Worm (Caenorhabditis elegans) whole organism, L1 larva: ENCODE data around the gene nstp-2.
A peak's percentile ranks its signal among the peaks of the same experiment; 100 is the strongest.

Experiments
- C04F5.9 ChIP-seq: sonication (generic microtip); optimal IDR thresholded peaks from 2 replicates; lab custom pipeline; 2016; ENCODE audit warnings: missing genetic modification characterization, missing compliant biosample characterization
- Y116A8C.19 ChIP-seq: sonication (generic microtip); optimal IDR thresholded peaks from 2 replicates; lab custom pipeline; 2016; ENCODE audit warnings: missing compliant biosample characterization, missing genetic modification characterization, borderline replicate concordance
- aha-1 ChIP-seq: fragments of 150-350 bp; optimal IDR thresholded peaks from 2 replicates; lab custom pipeline; 2014; ENCODE audit warnings: missing biosample characterization, missing genetic modification characterization
- ama-1 ChIP-seq: fragments of 150-350 bp; optimal IDR thresholded peaks from 2 replicates; lab custom pipeline; 2014
- blmp-1 ChIP-seq: fragments of 150-350 bp; optimal IDR thresholded peaks from 2 replicates; lab custom pipeline; 2014; ENCODE audit warnings: missing biosample characterization, missing genetic modification characterization
- ceh-82 ChIP-seq, 3 experiments: fragments of 150-350 bp in 1 of 3; sonication (generic microtip) in 2 of 3; optimal IDR thresholded peaks; 2 replicates each; lab custom pipeline; 2014 to 2017; ENCODE audit warnings: missing biosample characterization in 3 of 3, missing genetic modification characterization in 3 of 3
- ces-1 ChIP-seq: fragments of 150-350 bp; optimal IDR thresholded peaks from 2 replicates; lab custom pipeline; 2014; ENCODE audit warnings: missing biosample characterization, missing genetic modification reagents, missing genetic modification characterization
- dpl-1 ChIP-seq, 3 experiments: fragments of 150-350 bp in 2 of 3; sonication (generic microtip) in 1 of 3; optimal IDR thresholded peaks; 2 replicates each; lab custom pipeline; 2014 to 2017; ENCODE audit warnings: missing biosample characterization in 3 of 3, missing genetic modification characterization in 3 of 3, missing genetic modification reagents in 3 of 3
- efl-3 ChIP-seq: fragments of 200-800 bp; sonication (Bioruptor generic); optimal IDR thresholded peaks from 2 replicates; lab custom pipeline; 2018; ENCODE audit warnings: mild to moderate bottlenecking, missing genetic modification characterization, missing compliant biosample characterization
- elt-2 ChIP-seq: sonication (generic microtip); optimal IDR thresholded peaks from 2 replicates; lab custom pipeline; 2016; ENCODE audit warnings: missing genetic modification characterization, mild to moderate bottlenecking, inconsistent platforms, missing compliant biosample characterization, missing genetic modification reagents
- elt-3 ChIP-seq, 6 experiments: fragments of 150-350 bp in 1 of 6; sonication (generic microtip); optimal IDR thresholded peaks; 2 replicates each; lab custom pipeline; 2017 to 2018; ENCODE audit warnings: missing biosample characterization in 6 of 6, missing genetic modification characterization in 6 of 6, inconsistent platforms in 1 of 6
- hlh-17 ChIP-seq: fragments of 200-800 bp; sonication (Bioruptor generic); optimal IDR thresholded peaks from 2 replicates; lab custom pipeline; 2018; ENCODE audit warnings: missing genetic modification characterization, mild to moderate bottlenecking, missing compliant biosample characterization, moderate library complexity, borderline replicate concordance
- hlh-4 ChIP-seq: sonication (generic microtip); optimal IDR thresholded peaks from 2 replicates; lab custom pipeline; 2016; ENCODE audit warnings: mild to moderate bottlenecking, missing genetic modification characterization, missing compliant biosample characterization
- irx-1 ChIP-seq: sonication (generic microtip); optimal IDR thresholded peaks from 2 replicates; lab custom pipeline; 2016; ENCODE audit warnings: missing genetic modification characterization, missing compliant biosample characterization
- jun-1 ChIP-seq: fragments of 150-350 bp; optimal IDR thresholded peaks from 2 replicates; lab custom pipeline; 2014; ENCODE audit warnings: missing biosample characterization, missing genetic modification reagents, missing genetic modification characterization
- lin-13 ChIP-seq: fragments of 150-350 bp; optimal IDR thresholded peaks from 2 replicates; lab custom pipeline; 2014; ENCODE audit warnings: missing biosample characterization, missing genetic modification reagents, missing genetic modification characterization
- lir-3 ChIP-seq: sonication (generic microtip); optimal IDR thresholded peaks from 2 replicates; lab custom pipeline; 2016; ENCODE audit warnings: mild to moderate bottlenecking, missing genetic modification characterization, moderate library complexity, missing compliant biosample characterization; ENCODE audit not compliant: poor library complexity
- lsy-2 ChIP-seq, 2 experiments: fragments of 150-350 bp; optimal IDR thresholded peaks; 2 replicates each; lab custom pipeline; 2014; ENCODE audit warnings: missing biosample characterization in 2 of 2, missing genetic modification characterization in 2 of 2
- mab-9 ChIP-seq: fragments of 200-800 bp; sonication (Bioruptor generic); IDR thresholded peaks from 2 replicates; pipeline ENCODE4 v1.3.6; 2022; ENCODE audit warnings: missing genetic modification reagents, missing genetic modification characterization, missing compliant biosample characterization
- mdl-1 ChIP-seq, 2 experiments: fragments of 150-350 bp; optimal IDR thresholded peaks; 2 replicates each; lab custom pipeline; 2014 to 2017; ENCODE audit warnings: missing biosample characterization in 2 of 2, missing genetic modification characterization in 2 of 2, inconsistent platforms in 1 of 2
- mef-2 ChIP-seq: fragments of 150-350 bp; optimal IDR thresholded peaks from 2 replicates; lab custom pipeline; 2014; ENCODE audit warnings: missing biosample characterization, missing genetic modification characterization
- mep-1 ChIP-seq: fragments of 150-350 bp; optimal IDR thresholded peaks from 2 replicates; lab custom pipeline; 2014; ENCODE audit warnings: missing biosample characterization, missing genetic modification characterization
- nhr-19 ChIP-seq: fragments of 200-800 bp; sonication (Bioruptor generic); conservative IDR thresholded peaks from 2 replicates; pipeline ENCODE4 v1.3.6; 2022; ENCODE audit warnings: missing genetic modification characterization, missing compliant biosample characterization
- nhr-237 ChIP-seq: fragments of 150-350 bp; optimal IDR thresholded peaks from 2 replicates; lab custom pipeline; 2014; ENCODE audit warnings: missing biosample characterization, missing genetic modification characterization
- nhr-28 ChIP-seq: fragments of 150-350 bp; optimal IDR thresholded peaks from 2 replicates; lab custom pipeline; 2014; ENCODE audit warnings: missing biosample characterization, missing genetic modification characterization
- nhr-47 ChIP-seq: sonication (generic microtip); optimal IDR thresholded peaks from 2 replicates; lab custom pipeline; 2016; ENCODE audit warnings: mild to moderate bottlenecking, missing genetic modification characterization, moderate library complexity, missing compliant biosample characterization
- nhr-76 ChIP-seq: sonication (generic microtip); optimal IDR thresholded peaks from 2 replicates; lab custom pipeline; 2017; ENCODE audit warnings: missing biosample characterization, missing genetic modification characterization
- nhr-84 ChIP-seq: sonication (generic microtip); optimal IDR thresholded peaks from 2 replicates; lab custom pipeline; 2017; ENCODE audit warnings: missing biosample characterization, missing genetic modification characterization
- nhr-85 ChIP-seq: sonication (generic microtip); peaks from one replicate; lab custom pipeline; 2016; ENCODE audit warnings: missing genetic modification characterization, inconsistent platforms, missing compliant biosample characterization
- nhr-90 ChIP-seq: sonication (generic microtip); optimal IDR thresholded peaks from 2 replicates; lab custom pipeline; 2016; ENCODE audit warnings: mild to moderate bottlenecking, missing genetic modification characterization, missing compliant biosample characterization; ENCODE audit not compliant: poor library complexity
- pax-3 ChIP-seq: fragments of 200-800 bp; sonication (Bioruptor generic); optimal IDR thresholded peaks from 2 replicates; lab custom pipeline; 2018; ENCODE audit warnings: mild to moderate bottlenecking, missing genetic modification characterization, moderate library complexity, missing compliant biosample characterization
- pqm-1 ChIP-seq: sonication (generic microtip); optimal IDR thresholded peaks from 3 replicates; lab custom pipeline; 2017; ENCODE audit warnings: missing biosample characterization, missing genetic modification characterization
- snpc-4 ChIP-seq: fragments of 150-350 bp; optimal IDR thresholded peaks from 2 replicates; lab custom pipeline; 2014; ENCODE audit warnings: missing biosample characterization, missing genetic modification characterization
- snu-23 ChIP-seq: sonication (generic microtip); optimal IDR thresholded peaks from 2 replicates; lab custom pipeline; 2016; ENCODE audit warnings: missing genetic modification characterization, missing compliant biosample characterization
- sox-4 ChIP-seq: sonication (generic microtip); optimal IDR thresholded peaks from 2 replicates; lab custom pipeline; 2016; ENCODE audit warnings: missing genetic modification characterization, missing compliant biosample characterization
- swsn-7 ChIP-seq: sonication (generic microtip); optimal IDR thresholded peaks from 2 replicates; lab custom pipeline; 2016; ENCODE audit warnings: missing genetic modification characterization, missing compliant biosample characterization
- tbx-2 ChIP-seq: sonication (generic microtip); optimal IDR thresholded peaks from 2 replicates; lab custom pipeline; 2016; ENCODE audit warnings: missing genetic modification characterization, missing compliant biosample characterization
- tlp-1 ChIP-seq: fragments of 150-350 bp; optimal IDR thresholded peaks from 2 replicates; lab custom pipeline; 2014; ENCODE audit warnings: missing biosample characterization, missing genetic modification characterization
- unc-130 ChIP-seq: fragments of 150-350 bp; optimal IDR thresholded peaks from 2 replicates; lab custom pipeline; 2017; ENCODE audit warnings: missing biosample characterization, missing genetic modification characterization, inconsistent platforms
- unc-62 ChIP-seq: fragments of 150-350 bp; optimal IDR thresholded peaks from 2 replicates; lab custom pipeline; 2014; ENCODE audit warnings: missing biosample characterization, missing genetic modification reagents, missing genetic modification characterization
- zip-4 ChIP-seq: fragments of 200-800 bp; sonication (Bioruptor generic); optimal IDR thresholded peaks from 2 replicates; lab custom pipeline; 2018; ENCODE audit warnings: mild to moderate bottlenecking, missing genetic modification characterization, moderate library complexity, missing compliant biosample characterization

Gene nstp-2

ce11 chrIV:6645867-6646655 is 40.1 kb upstream of the nstp-2 start, which contains the start of gene hil-7 (continued):
- TF ChIP-seq dpl-1 (GFP tag; optimal IDR thresholded peaks at IDR 0.05; lab: Kevin White, UChicago) (peak; percentile 57 to 64 (median 63)), zip-4 (GFP tag; lab: Kevin White, UChicago) (no peak), nhr-84 (tag; lab: Kevin White, UChicago) (no peak), Y116A8C.19 (no peak), ces-1 (GFP tag; lab: Kevin White, UChicago) (no peak), nhr-19 (GFP tag; lab: Robert Waterston, UW) (peak; percentile 68), ama-1 (lab: Kevin White, UChicago) (no peak), sox-4 (tag; lab: Kevin White, UChicago) (no peak), mep-1 (tag; lab: Kevin White, UChicago) (peak; percentile 90), mab-9 (0 out of 2 replicates have a peak, but pooled peaks have one; percentile 28), ceh-82 (tag; optimal IDR thresholded peaks at IDR 0.05; lab: Kevin White, UChicago) (no peak), C04F5.9 (tag; lab: Kevin White, UChicago) (peak; percentile 2), unc-130 (tag; lab: Kevin White, UChicago) (no peak), nhr-90 (tag; lab: Kevin White, UChicago) (peak; percentile 39), elt-3 (tag; optimal IDR thresholded peaks at IDR 0.05; lab: Kevin White, UChicago) (no peak), lsy-2 (tag; optimal IDR thresholded peaks at IDR 0.05; lab: Kevin White, UChicago) (peak; percentile 76 to 88), snu-23 (GFP tag; lab: Kevin White, UChicago) (peak; percentile 77), aha-1 (tag; lab: Kevin White, UChicago) (no peak), swsn-7 (tag; lab: Kevin White, UChicago) (peak; percentile 76), efl-3 (GFP tag; lab: Kevin White, UChicago) (no peak), pax-3 (tag; lab: Kevin White, UChicago) (peak; percentile 28), pqm-1 (no peak), snpc-4 (peak; percentile 69), nhr-237 (tag; lab: Kevin White, UChicago) (no peak), hlh-4 (tag; lab: Kevin White, UChicago) (no peak), mdl-1 (tag; optimal IDR thresholded peaks at IDR 0.05; lab: Kevin White, UChicago) (peak in 1 of 2 experiments; percentile 81), unc-62 (no peak), mef-2 (tag; lab: Kevin White, UChicago) (peak; percentile 52), jun-1 (tag; lab: Kevin White, UChicago) (peak; percentile 53), nhr-28 (tag; lab: Kevin White, UChicago) (no peak), tbx-2 (tag; lab: Kevin White, UChicago) (peak; percentile 88), blmp-1 (tag; lab: Kevin White, UChicago) (peak; percentile 83)
- TF ChIP-seq, all 84 proteins: peak for 42

ce11 chrIV:6639880-6640279 is 33.9 kb upstream of the nstp-2 start, which contains the start of gene C01B10.6:
C01B10.6 (plus strand) TSS chrIV:6640180.
- TF ChIP-seq tlp-1 (tag; lab: Kevin White, UChicago) (no peak), nhr-76 (no peak), irx-1 (tag; lab: Kevin White, UChicago) (no peak), swsn-7 (tag; lab: Kevin White, UChicago) (no peak), hlh-17 (GFP tag; lab: Kevin White, UChicago) (no peak), nhr-47 (tag; lab: Kevin White, UChicago) (no peak), elt-2 (tag; lab: Kevin White, UChicago) (no peak), nhr-85 (tag; lab: Kevin White, UChicago) (no peak), lir-3 (tag; lab: Kevin White, UChicago) (no peak), mdl-1 (tag; optimal IDR thresholded peaks at IDR 0.05; lab: Kevin White, UChicago) (no peak), lin-13 (GFP tag; lab: Kevin White, UChicago) (no peak)
